Fruit fly (Drosophila melanogaster): ENCODE data around the gene Ubc84D.

The Ubc84D gene

dm6 chr3R:7490884-7491283 is 28.4 kb downstream of the Ubc84D start (continued):
- no peak for TF ChIP-seq sqz (GFP tag; optimal IDR thresholded peaks at IDR 0.05)
- no peak for TF ChIP-seq CG7987 (GFP tag; optimal IDR thresholded peaks at IDR 0.05)
- peak; percentile 83 for TF ChIP-seq nmo (GFP tag; optimal IDR thresholded peaks at IDR 0.05)
- TF ChIP-seq CG9797 (GFP tag; optimal IDR thresholded peaks at IDR 0.05): no peak
- TF ChIP-seq CG12104 (GFP tag; optimal IDR thresholded peaks at IDR 0.05): peak; percentile 52
- TF ChIP-seq jing (GFP tag; optimal IDR thresholded peaks at IDR 0.05): peak; percentile 34
- peak; percentile 48 for TF ChIP-seq ewg (GFP tag; optimal IDR thresholded peaks at IDR 0.05)
- peak; percentile 75 for TF ChIP-seq Asciz (GFP tag; optimal IDR thresholded peaks at IDR 0.05)
- no peak for TF ChIP-seq Lim3 (GFP tag; IDR thresholded peaks at IDR 0.05)
- no peak for TF ChIP-seq slou (GFP tag; optimal IDR thresholded peaks at IDR 0.05)
- TF ChIP-seq jumu (GFP tag; optimal IDR thresholded peaks at IDR 0.05): no peak
- peak; percentile 5 for TF ChIP-seq CG18476 (GFP tag; optimal IDR thresholded peaks at IDR 0.05)
- TF ChIP-seq BtbVII (GFP tag; optimal IDR thresholded peaks at IDR 0.05): no peak
- peak; percentile 89 for TF ChIP-seq dmrt99B (tag; optimal IDR thresholded peaks at IDR 0.05)
- TF ChIP-seq CG5180 (GFP tag; optimal IDR thresholded peaks at IDR 0.05): peak; percentile 47
- TF ChIP-seq lmd (GFP tag; IDR thresholded peaks at IDR 0.05): peak; percentile 36; the same call in 1 of the 2 replicates
- TF ChIP-seq tin (GFP tag; optimal IDR thresholded peaks at IDR 0.05): peak; percentile 16
- no peak for TF ChIP-seq Ets97D (GFP tag; optimal IDR thresholded peaks at IDR 0.05)
- 0 out of 2 replicates have a peak, but pooled peaks have one; percentile 9 for TF ChIP-seq Xrp1 (GFP tag; IDR thresholded peaks at IDR 0.05)
- peak; percentile 66 for TF ChIP-seq grau (tag; optimal IDR thresholded peaks at IDR 0.05)
- TF ChIP-seq CG7839 (tag; optimal IDR thresholded peaks at IDR 0.05): peak; percentile 74
- TF ChIP-seq Dip3 (GFP tag; optimal IDR thresholded peaks at IDR 0.05): no peak
- 0 out of 3 replicates have a peak, but pooled peaks have one; percentile 10 for TF ChIP-seq gce (GFP tag; IDR thresholded peaks at IDR 0.05)
- no peak for TF ChIP-seq TFAM (GFP tag; optimal IDR thresholded peaks at IDR 0.05)
- TF ChIP-seq Ada2b (GFP tag; IDR thresholded peaks at IDR 0.05): peak; percentile 28; the same call in 1 of the 2 replicates
- no peak for TF ChIP-seq Sry-β (GFP tag; optimal IDR thresholded peaks at IDR 0.05)
- TF ChIP-seq trh (GFP tag; optimal IDR thresholded peaks at IDR 0.05): no peak
- TF ChIP-seq CG7745 (tag; optimal IDR thresholded peaks at IDR 0.05): no peak
- TF ChIP-seq cad (GFP tag; optimal IDR thresholded peaks at IDR 0.05): no peak
- TF ChIP-seq CG3407 (GFP tag; optimal IDR thresholded peaks at IDR 0.05): peak; percentile 21
- no peak for TF ChIP-seq pfk (GFP tag; optimal IDR thresholded peaks at IDR 0.05)
- TF ChIP-seq ken (GFP tag; IDR thresholded peaks at IDR 0.05): no peak
- TF ChIP-seq hb (GFP tag; IDR thresholded peaks at IDR 0.05; ENCODE audit: partially characterized antibody): no peak
- TF ChIP-seq CG10979 (tag; optimal IDR thresholded peaks at IDR 0.05): no peak
- no peak for TF ChIP-seq sd (tag; optimal IDR thresholded peaks at IDR 0.05)
- TF ChIP-seq CG4282 (GFP tag; optimal IDR thresholded peaks at IDR 0.05): no peak
- no peak for TF ChIP-seq Elba2 (GFP tag; optimal IDR thresholded peaks at IDR 0.05)
- TF ChIP-seq Mrtf (GFP tag; IDR thresholded peaks at IDR 0.05): no peak
- TF ChIP-seq CG13424 (tag; optimal IDR thresholded peaks at IDR 0.05): peak; percentile 81
- TF ChIP-seq CG8924 (tag; optimal IDR thresholded peaks at IDR 0.05): peak; percentile 20
- no peak for TF ChIP-seq mam (GFP tag; optimal IDR thresholded peaks at IDR 0.05)
- TF ChIP-seq tll (GFP tag; optimal IDR thresholded peaks at IDR 0.05): no peak
- TF ChIP-seq Dll (GFP tag; IDR thresholded peaks at IDR 0.05; ENCODE audit: partially characterized antibody): no peak
- no peak for TF ChIP-seq CG2712 (tag; optimal IDR thresholded peaks at IDR 0.05)
- TF ChIP-seq slbo (GFP tag; IDR thresholded peaks at IDR 0.05): no peak
- TF ChIP-seq CG10431 (GFP tag; optimal IDR thresholded peaks at IDR 0.05): no peak
- TF ChIP-seq CG6765 (GFP tag; optimal IDR thresholded peaks at IDR 0.05): no peak
- TF ChIP-seq Atf-2 (GFP tag; optimal IDR thresholded peaks at IDR 0.05): no peak
- TF ChIP-seq ems (GFP tag; optimal IDR thresholded peaks at IDR 0.05): no peak
- no peak for TF ChIP-seq grn (GFP tag; optimal IDR thresholded peaks at IDR 0.05)
- TF ChIP-seq schlank (tag; optimal IDR thresholded peaks at IDR 0.05): no peak
